Worm (Caenorhabditis elegans) whole organism, L2 larva: ENCODE results near the gene F44E2.8.

ENCODE experiments used
- C34F6.9 ChIP-seq: fragments of 150-350 bp; optimal IDR thresholded peaks from 2 replicates; lab custom pipeline; 2014; ENCODE audit warnings: missing biosample characterization, missing genetic modification characterization
- F13H6.1 ChIP-seq: sonication (generic microtip); optimal IDR thresholded peaks from 2 replicates; lab custom pipeline; 2016; ENCODE audit warnings: missing genetic modification characterization, missing compliant biosample characterization
- R02D3.7 ChIP-seq: fragments of 150-350 bp; optimal IDR thresholded peaks from 2 replicates; lab custom pipeline; 2014; ENCODE audit warnings: missing biosample characterization, missing genetic modification characterization
- ZK546.5 ChIP-seq: sonication (generic microtip); optimal IDR thresholded peaks from 2 replicates; lab custom pipeline; 2017; ENCODE audit warnings: missing biosample characterization, missing genetic modification characterization
- aly-2 ChIP-seq: fragments of 150-350 bp; optimal IDR thresholded peaks from 2 replicates; lab custom pipeline; 2014; ENCODE audit warnings: missing biosample characterization, missing genetic modification characterization
- ama-1 ChIP-seq: fragments of 150-350 bp; optimal IDR thresholded peaks from 2 replicates; lab custom pipeline; 2018; ENCODE audit warnings: inconsistent platforms
- ceh-16 ChIP-seq: fragments of 150-350 bp; optimal IDR thresholded peaks from 2 replicates; lab custom pipeline; 2014; ENCODE audit warnings: missing biosample characterization, missing genetic modification characterization
- crh-2 ChIP-seq: sonication (generic microtip); optimal IDR thresholded peaks from 2 replicates; lab custom pipeline; 2017; ENCODE audit warnings: missing biosample characterization, missing genetic modification characterization
- dmd-4 ChIP-seq: sonication (generic microtip); optimal IDR thresholded peaks from 2 replicates; lab custom pipeline; 2017; ENCODE audit warnings: missing biosample characterization, missing genetic modification characterization
- egl-27 ChIP-seq: sonication (generic microtip); optimal IDR thresholded peaks from 3 replicates; lab custom pipeline; 2017; ENCODE audit warnings: missing biosample characterization, missing genetic modification reagents, missing genetic modification characterization
- elt-1 ChIP-seq: fragments of 150-350 bp; optimal IDR thresholded peaks from 2 replicates; lab custom pipeline; 2014; ENCODE audit warnings: missing biosample characterization, missing genetic modification characterization
- elt-3 ChIP-seq: sonication (generic microtip); optimal IDR thresholded peaks from 2 replicates; lab custom pipeline; 2017; ENCODE audit warnings: missing biosample characterization, missing genetic modification characterization
- fos-1 ChIP-seq: fragments of 150-350 bp; optimal IDR thresholded peaks from 2 replicates; lab custom pipeline; 2014; ENCODE audit warnings: missing biosample characterization, missing genetic modification characterization
- gmeb-1 ChIP-seq: fragments of 150-350 bp; optimal IDR thresholded peaks from 2 replicates; lab custom pipeline; 2014; ENCODE audit warnings: missing biosample characterization, missing genetic modification characterization
- lin-11 ChIP-seq: fragments of 150-350 bp; sonication (generic microtip); optimal IDR thresholded peaks from 2 replicates; lab custom pipeline; 2014; ENCODE audit warnings: missing biosample characterization, missing genetic modification characterization, inconsistent platforms, mixed read lengths
- lin-13 ChIP-seq: fragments of 150-350 bp; optimal IDR thresholded peaks from 2 replicates; lab custom pipeline; 2014; ENCODE audit warnings: missing biosample characterization, missing genetic modification reagents, missing genetic modification characterization
- lin-39 ChIP-seq: fragments of 150-350 bp; optimal IDR thresholded peaks from 2 replicates; lab custom pipeline; 2014; ENCODE audit warnings: missing biosample characterization, missing genetic modification reagents, missing genetic modification characterization
- lsy-2 ChIP-seq, 2 experiments: fragments of 150-350 bp in 1 of 2; sonication (generic microtip) in 1 of 2; optimal IDR thresholded peaks; 2 replicates each; lab custom pipeline; 2014 to 2017; ENCODE audit warnings: missing biosample characterization in 2 of 2, missing genetic modification characterization in 2 of 2
- mab-5 ChIP-seq: fragments of 150-350 bp; optimal IDR thresholded peaks from 2 replicates; lab custom pipeline; 2014; ENCODE audit warnings: missing biosample characterization, missing genetic modification characterization
- nhr-10 ChIP-seq: sonication (generic microtip); optimal IDR thresholded peaks from 2 replicates; lab custom pipeline; 2017; ENCODE audit warnings: missing biosample characterization, missing genetic modification characterization
- nhr-11 ChIP-seq: fragments of 150-350 bp; optimal IDR thresholded peaks from 2 replicates; lab custom pipeline; 2014; ENCODE audit warnings: missing biosample characterization, missing genetic modification characterization
- nhr-129 ChIP-seq: fragments of 150-350 bp; optimal IDR thresholded peaks from 2 replicates; lab custom pipeline; 2014; ENCODE audit warnings: missing biosample characterization, missing genetic modification characterization
- nhr-237 ChIP-seq: fragments of 150-350 bp; optimal IDR thresholded peaks from 2 replicates; lab custom pipeline; 2014; ENCODE audit warnings: missing biosample characterization, missing genetic modification characterization
- nhr-6 ChIP-seq: fragments of 150-350 bp; optimal IDR thresholded peaks from 2 replicates; lab custom pipeline; 2014; ENCODE audit warnings: missing biosample characterization, missing genetic modification characterization
- nhr-77 ChIP-seq: fragments of 150-350 bp; optimal IDR thresholded peaks from 2 replicates; lab custom pipeline; 2014; ENCODE audit warnings: missing biosample characterization, missing genetic modification characterization
- sem-4 ChIP-seq: fragments of 150-350 bp; optimal IDR thresholded peaks from 2 replicates; lab custom pipeline; 2014; ENCODE audit warnings: missing biosample characterization, missing genetic modification reagents, missing genetic modification characterization
- sma-3 ChIP-seq: sonication (generic microtip); optimal IDR thresholded peaks from 2 replicates; lab custom pipeline; 2016; ENCODE audit warnings: missing genetic modification reagents, missing genetic modification characterization, missing compliant biosample characterization
- sma-9 ChIP-seq, 2 experiments: fragments of 150-350 bp in 1 of 2; sonication (generic microtip) in 1 of 2; optimal IDR thresholded peaks; 2 replicates each; lab custom pipeline; 2014 to 2016; ENCODE audit warnings: missing genetic modification characterization in 2 of 2, mild to moderate bottlenecking in 1 of 2, missing biosample characterization in 1 of 2, missing compliant biosample characterization in 1 of 2, missing genetic modification reagents in 1 of 2, moderate library complexity in 1 of 2
- snpc-4 ChIP-seq: fragments of 150-350 bp; optimal IDR thresholded peaks from 2 replicates; lab custom pipeline; 2014; ENCODE audit warnings: missing biosample characterization, missing genetic modification characterization
- unc-39 ChIP-seq: fragments of 150-350 bp; optimal IDR thresholded peaks from 2 replicates; lab custom pipeline; 2014; ENCODE audit warnings: missing biosample characterization, missing genetic modification characterization
- unc-55 ChIP-seq: fragments of 150-350 bp; sonication (generic microtip); optimal IDR thresholded peaks from 3 replicates; lab custom pipeline; 2014; ENCODE audit warnings: missing biosample characterization, missing genetic modification reagents, missing genetic modification characterization
- zag-1 ChIP-seq: fragments of 150-350 bp; optimal IDR thresholded peaks from 2 replicates; lab custom pipeline; 2014; ENCODE audit warnings: missing biosample characterization, missing genetic modification characterization
- ztf-11 ChIP-seq: sonication (generic microtip); optimal IDR thresholded peaks from 2 replicates; lab custom pipeline; 2017; ENCODE audit warnings: missing biosample characterization, missing genetic modification characterization
- ztf-4 ChIP-seq: fragments of 150-350 bp; optimal IDR thresholded peaks from 2 replicates; lab custom pipeline; 2014; ENCODE audit warnings: missing biosample characterization, missing genetic modification characterization

The F44E2.8 gene

DNA sequence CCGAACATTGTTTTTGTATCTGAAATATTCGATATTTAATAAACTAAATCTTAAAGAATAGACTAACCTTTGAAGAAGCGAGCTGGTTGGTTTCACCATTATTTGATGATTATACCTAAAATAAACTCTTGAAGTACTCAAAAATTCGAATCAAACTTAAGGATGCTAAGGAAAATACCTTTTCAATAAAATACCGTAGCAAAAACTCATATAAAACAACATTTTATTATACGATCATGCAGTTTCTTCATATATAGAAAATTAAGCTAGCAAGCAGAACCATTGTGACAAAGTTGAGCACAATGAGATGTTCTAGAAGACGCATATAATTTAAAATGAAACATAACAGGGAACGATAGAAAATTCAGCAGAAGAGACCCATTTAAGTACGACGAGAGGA lies 1.3 kb downstream of the F44E2.8 start, which contains the start of gene F44E2.7:
Gene F44E2.7, minus strand, starts transcription at position 101 of the 400 bp plus-strand sequence.
- TF ChIP-seq mab-5 (tag; lab: Kevin White, UChicago) (no peak), aly-2 (tag; lab: Kevin White, UChicago) (no peak), ztf-4 (tag; lab: Kevin White, UChicago) (no peak), dmd-4 (tag; lab: Kevin White, UChicago) (no peak), gmeb-1 (no peak), ama-1 (no peak), egl-27 (tag; lab: Kevin White, UChicago) (no peak), nhr-6 (tag; lab: Kevin White, UChicago) (no peak), nhr-77 (tag; lab: Kevin White, UChicago) (no peak), nhr-129 (no peak), elt-3 (tag; lab: Kevin White, UChicago) (no peak), ceh-16 (tag; lab: Kevin White, UChicago) (no peak)

- TF ChIP-seq egl-27 (tag; lab: Kevin White, UChicago) = no peak
- TF ChIP-seq mab-5 (tag; lab: Kevin White, UChicago) = no peak
- TF ChIP-seq unc-55 (GFP tag; lab: Kevin White, UChicago) = peak; percentile 78
- TF ChIP-seq C34F6.9 (tag; lab: Kevin White, UChicago) = peak; percentile 74
- no peak for TF ChIP-seq aly-2 (tag; lab: Kevin White, UChicago)
- no peak for TF ChIP-seq nhr-237 (tag; lab: Kevin White, UChicago)
- TF ChIP-seq zag-1 (tag; lab: Kevin White, UChicago) = no peak
- TF ChIP-seq lin-13 = peak; percentile 34
- TF ChIP-seq lsy-2 (tag; optimal IDR thresholded peaks at IDR 0.05; lab: Kevin White, UChicago) = peak in 1 of 2 experiments; percentile 73
- TF ChIP-seq fos-1 (tag; lab: Kevin White, UChicago) = peak; percentile 24
- TF ChIP-seq crh-2 (tag; lab: Kevin White, UChicago) = peak; percentile 30
- TF ChIP-seq F13H6.1 (tag; lab: Kevin White, UChicago) = peak; percentile 43
- no peak for TF ChIP-seq nhr-129
- TF ChIP-seq ztf-4 (tag; lab: Kevin White, UChicago) = no peak
- TF ChIP-seq gmeb-1 = peak; percentile 58
- no peak for TF ChIP-seq lin-11 (tag; lab: Kevin White, UChicago)
- no peak for TF ChIP-seq lin-39 (tag; lab: Kevin White, UChicago)
- no peak for TF ChIP-seq unc-39 (tag; lab: Kevin White, UChicago)
- TF ChIP-seq sma-3 = peak; percentile 42
- no peak for TF ChIP-seq R02D3.7 (tag; lab: Kevin White, UChicago)
- TF ChIP-seq snpc-4 (tag; lab: Kevin White, UChicago) = no peak
- no peak for TF ChIP-seq ama-1
- peak; percentile 16 for TF ChIP-seq sem-4 (tag; lab: Kevin White, UChicago)
Observed at ce11 chrIII:8847722-8848121, 2.0 kb downstream of the F44E2.8 start.

DNA sequence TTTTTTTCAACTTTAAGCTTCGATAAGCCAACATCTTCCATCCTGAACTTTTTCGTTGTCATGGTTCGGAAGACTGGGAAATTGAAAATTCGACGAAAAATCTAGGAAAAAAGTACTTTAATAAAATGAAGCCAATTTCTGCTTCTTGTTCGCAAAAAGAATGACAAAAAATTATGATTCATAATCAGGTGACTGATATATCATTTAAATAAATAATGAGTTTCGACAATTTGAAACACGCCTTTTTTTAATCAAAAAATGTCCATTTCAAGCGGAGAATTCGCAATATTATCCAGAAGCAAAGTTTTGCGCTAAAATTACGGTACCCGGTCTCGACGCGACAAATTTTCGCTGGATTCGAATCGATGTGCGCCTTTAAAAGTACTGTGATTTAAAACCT lies 4.6 kb downstream of the F44E2.8 start, which contains the start of gene F44E2.6:
Gene F44E2.6, minus strand, starts transcription at position 101 of the 400 bp plus-strand sequence.
- no peak for TF ChIP-seq nhr-11

- TF ChIP-seq sma-9 (GFP tag; optimal IDR thresholded peaks at IDR 0.05; lab: Kevin White, UChicago) (no peak), sma-9 (tag; optimal IDR thresholded peaks at IDR 0.05; lab: Kevin White, UChicago) (no peak), zag-1 (tag; lab: Kevin White, UChicago) (no peak), lin-13 (no peak), sem-4 (tag; lab: Kevin White, UChicago) (no peak), ztf-11 (tag; lab: Kevin White, UChicago) (no peak), egl-27 (tag; lab: Kevin White, UChicago) (no peak), elt-1 (tag; lab: Kevin White, UChicago) (no peak), ZK546.5 (tag; lab: Kevin White, UChicago) (no peak), nhr-10 (tag; lab: Kevin White, UChicago) (no peak)
Observed at ce11 chrIII:8844137-8844536, 5.5 kb downstream of the F44E2.8 start.

ce11 chrIII:8839813-8840212 lies 9.9 kb downstream of the F44E2.8 start:
- TF ChIP-seq sma-9 (GFP tag; optimal IDR thresholded peaks at IDR 0.05; lab: Kevin White, UChicago) = no peak
- TF ChIP-seq sma-9 (tag; optimal IDR thresholded peaks at IDR 0.05; lab: Kevin White, UChicago) = no peak
- TF ChIP-seq ztf-4 (tag; lab: Kevin White, UChicago) = no peak
- TF ChIP-seq, all 48 proteins: peak for 0
